Worm (Caenorhabditis elegans) whole organism, early embryonic: Measurements from ENCODE around the gene bar-1.

ENCODE experiments used
- F13C5.2 ChIP-seq: sonication (generic microtip); optimal IDR thresholded peaks from 2 replicates; lab custom pipeline; 2017; ENCODE audit warnings: mild to moderate bottlenecking, missing genetic modification characterization, inconsistent platforms, missing compliant biosample characterization
- ama-1 ChIP-seq: fragments of 150-350 bp; optimal IDR thresholded peaks from 2 replicates; lab custom pipeline; 2014
- ceh-36 ChIP-seq: sonication (generic microtip); optimal IDR thresholded peaks from 2 replicates; lab custom pipeline; 2016; ENCODE audit warnings: missing genetic modification characterization, inconsistent platforms, missing compliant biosample characterization
- hmg-4 ChIP-seq: fragments of 200-800 bp; sonication (Bioruptor generic); optimal IDR thresholded peaks from 2 replicates; lab custom pipeline; 2018; ENCODE audit warnings: mild to moderate bottlenecking, missing genetic modification characterization, missing compliant biosample characterization
- tra-4 ChIP-seq: sonication (generic microtip); optimal IDR thresholded peaks from 2 replicates; lab custom pipeline; 2017; ENCODE audit warnings: missing genetic modification characterization, missing compliant biosample characterization

DNA sequence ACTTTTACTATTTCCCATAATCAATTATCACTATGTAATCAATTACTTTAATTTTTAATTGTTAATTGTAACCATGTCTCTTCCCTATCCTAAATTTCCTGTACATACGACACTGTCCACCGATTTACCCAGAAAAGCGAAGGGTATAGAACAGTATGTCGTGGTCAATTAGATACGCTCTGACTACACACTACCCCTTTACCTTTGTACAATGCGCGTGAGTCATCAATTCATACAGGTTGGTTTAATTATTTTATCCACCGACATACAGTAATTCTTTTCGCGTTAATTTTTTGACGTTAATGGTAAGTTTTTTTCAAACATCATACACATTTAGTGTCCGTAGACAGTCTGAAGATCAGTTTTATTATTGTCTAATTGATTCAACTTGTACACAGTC lies 11.2 kb upstream of the bar-1 start:
- TF ChIP-seq ama-1 (no peak), F13C5.2 (tag; lab: Kevin White, UChicago) (no peak), ceh-36 (tag; lab: Kevin White, UChicago) (no peak), tra-4 (tag; lab: Kevin White, UChicago) (no peak), hmg-4 (GFP tag; lab: Kevin White, UChicago) (no peak)
